Worm (Caenorhabditis elegans): ENCODE measurements around the gene fbf-1.

The fbf-1 gene

DNA sequence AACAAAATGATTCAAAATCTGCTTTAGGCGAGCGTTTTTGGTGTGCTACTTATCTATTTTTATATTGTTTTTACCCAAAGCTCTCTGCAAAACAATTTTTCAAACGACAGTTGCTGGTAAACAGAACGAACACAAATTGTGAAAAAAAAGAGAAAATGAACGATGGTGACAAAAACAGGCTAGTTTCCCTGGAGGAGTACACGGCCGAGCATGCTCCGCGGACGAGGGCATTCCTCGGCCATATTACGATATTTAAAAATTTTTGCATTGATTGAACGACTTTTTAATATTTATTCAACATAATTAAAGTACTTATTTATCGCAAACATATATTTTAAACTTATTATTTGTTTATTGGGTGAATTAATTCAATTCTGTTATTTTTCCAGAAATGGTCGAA lies 16.8 kb upstream of the fbf-1 start, which contains the start of the genes tpp-2 and rbbp-5 (continued):
- TF ChIP-seq nhr-12 (tag; optimal IDR thresholded peaks at IDR 0.05) (no peak), ceh-9 (tag; optimal IDR thresholded peaks at IDR 0.05) (no peak), nhr-67 (tag; optimal IDR thresholded peaks at IDR 0.05) (no peak), egl-27 (tag; optimal IDR thresholded peaks at IDR 0.05) (no peak), egl-5 (tag; optimal IDR thresholded peaks at IDR 0.05) (peak; percentile 25), mml-1 (tag; optimal IDR thresholded peaks at IDR 0.05) (no peak)

- TF ChIP-seq elt-2 (tag; optimal IDR thresholded peaks at IDR 0.05) (peak; percentile 35), zag-1 (tag; optimal IDR thresholded peaks at IDR 0.05) (no peak), ceh-82 (tag; optimal IDR thresholded peaks at IDR 0.05) (no peak), ceh-16 (tag; optimal IDR thresholded peaks at IDR 0.05) (no peak)
These were observed 10.7 kb upstream of the fbf-1 start, which contains the start of the genes fbf-2 and nspg-3 for ce11 chrII:6091380-6091779. Gene fbf-2 (minus strand): TSS chrII:6091480. Gene nspg-3 (plus strand): TSS chrII:6091767.

- TF ChIP-seq ceh-16 (tag; optimal IDR thresholded peaks at IDR 0.05) (no peak), mdl-1 (tag; optimal IDR thresholded peaks at IDR 0.05) (no peak), nhr-25 (tag; optimal IDR thresholded peaks at IDR 0.05) (no peak), unc-62 (GFP tag; optimal IDR thresholded peaks at IDR 0.05) (no peak), elt-2 (tag; optimal IDR thresholded peaks at IDR 0.05) (no peak), nhr-12 (tag; optimal IDR thresholded peaks at IDR 0.05) (no peak)
These were observed 2.0 kb upstream of the fbf-1 start, which contains the start of gene F21H12.3 for ce11 chrII:6082620-6083019. Gene F21H12.3 (plus strand): TSS chrII:6082920.

- TF ChIP-seq ceh-9 (tag; optimal IDR thresholded peaks at IDR 0.05): no peak
- TF ChIP-seq R02D3.7 (tag; optimal IDR thresholded peaks at IDR 0.05): no peak
- TF ChIP-seq snpc-4 (tag; optimal IDR thresholded peaks at IDR 0.05): no peak
- TF ChIP-seq jun-1 (tag; optimal IDR thresholded peaks at IDR 0.05): no peak
- no peak for TF ChIP-seq nhr-25 (tag; optimal IDR thresholded peaks at IDR 0.05)
- TF ChIP-seq ceh-28 (tag; optimal IDR thresholded peaks at IDR 0.05): no peak
- TF ChIP-seq elt-2 (tag; optimal IDR thresholded peaks at IDR 0.05): no peak
These were observed 3.0 kb downstream of the fbf-1 start, which contains the start of gene H12I13.6 for ce11 chrII:6077604-6078003. Gene H12I13.6 (plus strand): TSS chrII:6077904.

DNA sequence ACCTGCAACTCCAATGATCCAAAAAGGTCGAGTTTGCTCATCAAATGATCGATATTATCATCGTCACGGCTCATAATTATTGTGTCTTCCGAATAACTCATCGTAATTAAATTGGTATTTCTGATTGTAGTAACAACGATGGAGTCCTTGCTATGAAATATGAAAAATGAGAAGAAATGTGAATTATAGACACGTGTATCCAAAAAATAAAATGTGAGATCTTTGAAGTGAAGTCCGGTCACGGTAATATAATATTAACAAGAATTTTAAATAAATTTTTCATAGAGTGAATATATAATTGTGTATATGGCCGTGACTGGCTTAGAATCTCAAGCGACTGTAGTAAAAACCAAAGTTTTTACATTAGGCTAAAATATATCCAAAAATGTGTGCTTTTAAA lies 13.6 kb downstream of the fbf-1 start, which contains the start of gene H12I13.1:
Gene H12I13.1 (minus strand): TSS at position 101 of the 400 bp plus-strand sequence.
- no peak for TF ChIP-seq ceh-9 (tag; optimal IDR thresholded peaks at IDR 0.05)
- TF ChIP-seq eor-1 (tag; optimal IDR thresholded peaks at IDR 0.05): no peak
- TF ChIP-seq jun-1 (tag; optimal IDR thresholded peaks at IDR 0.05): no peak
- TF ChIP-seq elt-2 (tag; optimal IDR thresholded peaks at IDR 0.05): no peak
- TF ChIP-seq aly-2 (tag; optimal IDR thresholded peaks at IDR 0.05): no peak
- no peak for TF ChIP-seq nhr-25 (tag; optimal IDR thresholded peaks at IDR 0.05)
- no peak for TF ChIP-seq nhr-11 (tag; optimal IDR thresholded peaks at IDR 0.05)

DNA sequence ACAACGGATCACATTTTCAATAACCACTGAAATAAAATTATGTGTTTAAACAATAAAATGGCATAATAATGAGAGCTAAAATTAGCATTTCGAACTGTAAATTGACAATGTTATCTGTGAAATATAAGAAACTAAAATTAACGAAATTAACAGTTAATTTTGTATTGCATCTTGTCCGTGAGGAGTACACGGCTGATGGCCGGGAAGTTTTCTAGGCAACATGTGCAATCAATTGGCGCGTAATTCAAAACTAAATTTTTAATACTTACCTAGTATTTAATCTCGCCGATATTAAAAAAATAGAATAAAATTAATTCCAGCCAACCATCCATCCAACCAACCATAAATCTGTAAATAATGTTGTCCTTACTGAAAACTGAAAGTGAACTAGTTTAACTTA lies 19.1 kb downstream of the fbf-1 start:
- peak; percentile 65 for TF ChIP-seq lsy-12 (tag; optimal IDR thresholded peaks at IDR 0.05)
- no peak for TF ChIP-seq sea-2 (GFP tag; optimal IDR thresholded peaks at IDR 0.05)
- no peak for TF ChIP-seq ceh-16 (tag; optimal IDR thresholded peaks at IDR 0.05)
- peak; percentile 65 for TF ChIP-seq hmg-11 (tag; optimal IDR thresholded peaks at IDR 0.05)
- TF ChIP-seq lin-39 (tag; optimal IDR thresholded peaks at IDR 0.05): no peak
- peak; percentile 73 for TF ChIP-seq nfya-1 (tag; optimal IDR thresholded peaks at IDR 0.05; ENCODE audit: insufficient read depth)
- TF ChIP-seq jun-1 (tag; optimal IDR thresholded peaks at IDR 0.05): peak; percentile 49
- TF ChIP-seq daf-12 (tag; optimal IDR thresholded peaks at IDR 0.05): no peak
- TF ChIP-seq fos-1 (tag; optimal IDR thresholded peaks at IDR 0.05): no peak
- no peak for TF ChIP-seq ztf-11 (tag; optimal IDR thresholded peaks at IDR 0.05)
- TF ChIP-seq fkh-10 (GFP tag; optimal IDR thresholded peaks at IDR 0.05): no peak
- peak; percentile 21 for TF ChIP-seq R02D3.7 (tag; optimal IDR thresholded peaks at IDR 0.05)
- peak; percentile 59 for TF ChIP-seq snpc-4 (tag; optimal IDR thresholded peaks at IDR 0.05)
- TF ChIP-seq lin-15B (tag; optimal IDR thresholded peaks at IDR 0.05): peak; percentile 67
- no peak for TF ChIP-seq aly-2 (tag; optimal IDR thresholded peaks at IDR 0.05)
- peak; percentile 80 for TF ChIP-seq nhr-25 (tag; optimal IDR thresholded peaks at IDR 0.05)
- TF ChIP-seq ztf-4 (tag; optimal IDR thresholded peaks at IDR 0.05): no peak
- no peak for TF ChIP-seq tbx-2 (tag; optimal IDR thresholded peaks at IDR 0.05)
- peak; percentile 96 for TF ChIP-seq nhr-43 (tag; optimal IDR thresholded peaks at IDR 0.05; ENCODE audit: poor library complexity, severe bottlenecking)
- peak; percentile 28 for TF ChIP-seq elt-2 (tag; optimal IDR thresholded peaks at IDR 0.05)
- TF ChIP-seq ceh-28 (tag; optimal IDR thresholded peaks at IDR 0.05): peak; percentile 26
- no peak for TF ChIP-seq nhr-28 (tag; optimal IDR thresholded peaks at IDR 0.05)
- TF ChIP-seq unc-39 (tag; optimal IDR thresholded peaks at IDR 0.05): no peak
- no peak for TF ChIP-seq ama-1 (optimal IDR thresholded peaks at IDR 0.05)
- TF ChIP-seq pha-4 (tag; optimal IDR thresholded peaks at IDR 0.05): peak; percentile 84
- TF ChIP-seq nhr-23 (tag; optimal IDR thresholded peaks at IDR 0.05): peak; percentile 88
- TF ChIP-seq mml-1 (tag; optimal IDR thresholded peaks at IDR 0.05): no peak
- no peak for TF ChIP-seq egl-27 (tag; optimal IDR thresholded peaks at IDR 0.05)

All from whole organism, L3 larva.